Worm (Caenorhabditis elegans) whole organism, young adult: ENCODE results near the gene F26F12.3.
A peak's percentile ranks its signal among the peaks of the same experiment; 100 is the strongest.

Experiments used
- B0261.1 ChIP-seq: sonication (generic microtip); optimal IDR thresholded peaks from 2 replicates; lab custom pipeline; 2016; ENCODE audit warnings: mild to moderate bottlenecking, missing genetic modification characterization, moderate library complexity, missing compliant biosample characterization
- C17E4.6 ChIP-seq: fragments of 200-800 bp; sonication (Bioruptor generic); IDR thresholded peaks from 2 replicates; pipeline ENCODE4 v1.3.6; 2022; ENCODE audit warnings: missing genetic modification reagents, missing genetic modification characterization, missing compliant biosample characterization
- F10E7.11 ChIP-seq: sonication (generic microtip); optimal IDR thresholded peaks from 2 replicates; lab custom pipeline; 2017; ENCODE audit warnings: mild to moderate bottlenecking, missing genetic modification characterization, moderate library complexity, missing compliant biosample characterization
- F33H1.4 ChIP-seq: fragments of 200-800 bp; sonication (Bioruptor generic); IDR thresholded peaks from 2 replicates; pipeline ENCODE4 v1.3.6; 2022; ENCODE audit warnings: missing genetic modification reagents, missing genetic modification characterization, missing compliant biosample characterization
- F49E8.2 ChIP-seq: sonication (generic microtip); optimal IDR thresholded peaks from 3 replicates; lab custom pipeline; 2017; ENCODE audit warnings: missing genetic modification characterization, mild to moderate bottlenecking, missing compliant biosample characterization, antibody characterized with exemption, moderate library complexity; ENCODE audit not compliant: insufficient read depth
- F55B11.4 ChIP-seq: sonication (generic microtip); optimal IDR thresholded peaks from 2 replicates; lab custom pipeline; 2016; ENCODE audit warnings: missing compliant biosample characterization, missing genetic modification characterization, borderline replicate concordance; ENCODE audit not compliant: insufficient read depth
- F57A8.1 ChIP-seq: fragments of 200-800 bp; sonication (Bioruptor generic); optimal IDR thresholded peaks from 2 replicates; lab custom pipeline; 2018; ENCODE audit warnings: mild to moderate bottlenecking, missing genetic modification characterization, moderate library complexity, missing compliant biosample characterization
- K11D2.4 ChIP-seq: fragments of 200-800 bp; sonication (Bioruptor generic); IDR thresholded peaks from 2 replicates; pipeline ENCODE4 v1.3.6; 2022; ENCODE audit warnings: missing genetic modification reagents, missing genetic modification characterization, missing compliant biosample characterization
- K12H6.12 ChIP-seq: fragments of 200-800 bp; sonication (Bioruptor generic); optimal IDR thresholded peaks from 2 replicates; lab custom pipeline; 2018; ENCODE audit warnings: mild to moderate bottlenecking, missing genetic modification characterization, missing compliant biosample characterization
- T26A5.8 ChIP-seq: sonication (generic microtip); optimal IDR thresholded peaks from 2 replicates; lab custom pipeline; 2016; ENCODE audit warnings: missing genetic modification characterization, missing compliant biosample characterization
- ZK185.1 ChIP-seq: sonication (generic microtip); optimal IDR thresholded peaks from 2 replicates; lab custom pipeline; 2016; ENCODE audit warnings: mild to moderate bottlenecking, missing genetic modification characterization, missing compliant biosample characterization; ENCODE audit not compliant: poor library complexity, severe bottlenecking
- aptf-3 ChIP-seq: fragments of 200-800 bp; sonication (Bioruptor generic); IDR thresholded peaks from 2 replicates; pipeline ENCODE4 v1.3.6; 2022; ENCODE audit warnings: missing genetic modification characterization, missing compliant biosample characterization
- ccch-3 ChIP-seq: fragments of 200-800 bp; sonication (Bioruptor generic); optimal IDR thresholded peaks from 2 replicates; lab custom pipeline; 2018; ENCODE audit warnings: mild to moderate bottlenecking, missing genetic modification characterization, missing compliant biosample characterization
- cebp-2 ChIP-seq: fragments of 200-800 bp; sonication (Bioruptor generic); IDR thresholded peaks from 2 replicates; pipeline ENCODE4 v1.3.6; 2022; ENCODE audit warnings: missing genetic modification characterization, missing compliant biosample characterization
- ceh-79 ChIP-seq: sonication (generic microtip); optimal IDR thresholded peaks from 2 replicates; lab custom pipeline; 2017; ENCODE audit warnings: mild to moderate bottlenecking, missing genetic modification characterization, missing compliant biosample characterization
- chd-7 ChIP-seq: sonication (generic microtip); optimal IDR thresholded peaks from 2 replicates; lab custom pipeline; 2016; ENCODE audit warnings: mild to moderate bottlenecking, missing genetic modification characterization, moderate library complexity, missing compliant biosample characterization
- dox-1 ChIP-seq: fragments of 200-800 bp; sonication (Bioruptor generic); IDR thresholded peaks from 2 replicates; pipeline ENCODE4 v1.3.6; 2022; ENCODE audit warnings: missing genetic modification reagents, missing genetic modification characterization, missing compliant biosample characterization
- dpff-1 ChIP-seq: sonication (generic microtip); optimal IDR thresholded peaks from 2 replicates; lab custom pipeline; 2017; ENCODE audit warnings: mild to moderate bottlenecking, missing genetic modification characterization, missing compliant biosample characterization
- efl-1 ChIP-seq: fragments of 150-350 bp; optimal IDR thresholded peaks from 2 replicates; lab custom pipeline; 2014; ENCODE audit warnings: missing biosample characterization, missing genetic modification reagents, missing genetic modification characterization
- egrh-3 ChIP-seq: fragments of 200-800 bp; sonication (Bioruptor generic); IDR thresholded peaks from 2 replicates; pipeline ENCODE4 v1.3.6; 2022; ENCODE audit warnings: missing genetic modification reagents, missing genetic modification characterization, missing compliant biosample characterization
- him-1 ChIP-seq: sonication (generic microtip); optimal IDR thresholded peaks from 2 replicates; lab custom pipeline; 2016; ENCODE audit warnings: missing genotype, missing genetic modification reagents, missing genetic modification characterization, missing compliant biosample characterization
- hmg-1.2 ChIP-seq: fragments of 200-800 bp; sonication (Bioruptor generic); IDR thresholded peaks from 2 replicates; pipeline ENCODE4 v1.3.6; 2022; ENCODE audit warnings: missing genetic modification reagents, missing genetic modification characterization, missing compliant biosample characterization
- hrde-1 ChIP-seq: sonication (generic microtip); optimal IDR thresholded peaks from 2 replicates; lab custom pipeline; 2016; ENCODE audit warnings: missing genetic modification characterization, mild to moderate bottlenecking, missing compliant biosample characterization, moderate library complexity, missing genotype, missing genetic modification reagents, borderline replicate concordance
- lag-1 ChIP-seq: fragments of 200-800 bp; sonication (Bioruptor generic); IDR thresholded peaks from 2 replicates; pipeline ENCODE4 v1.3.6; 2022; ENCODE audit warnings: missing genetic modification reagents, missing genetic modification characterization, missing compliant biosample characterization
- let-607 ChIP-seq, 2 experiments: fragments of 200-800 bp in 1 of 2; sonication (Bioruptor generic) in 1 of 2; sonication (generic microtip) in 1 of 2; optimal IDR thresholded peaks; 2 replicates each; lab custom pipeline; 2016 to 2018; ENCODE audit warnings: mild to moderate bottlenecking in 2 of 2, missing compliant biosample characterization in 2 of 2, missing genetic modification characterization in 2 of 2, moderate library complexity in 2 of 2, missing genotype in 1 of 2
- lin-40 ChIP-seq: sonication (generic microtip); optimal IDR thresholded peaks from 2 replicates; lab custom pipeline; 2016; ENCODE audit warnings: missing genetic modification characterization, mild to moderate bottlenecking, missing compliant biosample characterization, missing genotype, missing genetic modification reagents
- lin-54 ChIP-seq: fragments of 200-800 bp; sonication (Bioruptor generic); optimal IDR thresholded peaks from 2 replicates; lab custom pipeline; 2018; ENCODE audit warnings: mild to moderate bottlenecking, missing genetic modification characterization, missing compliant biosample characterization
- lir-1 ChIP-seq: fragments of 200-800 bp; sonication (Bioruptor generic); conservative IDR thresholded peaks from 2 replicates; pipeline ENCODE4 v1.3.6; 2022; ENCODE audit warnings: missing genetic modification reagents, missing genetic modification characterization, missing compliant biosample characterization
- lsy-27 ChIP-seq: sonication (generic microtip); optimal IDR thresholded peaks from 2 replicates; lab custom pipeline; 2017; ENCODE audit warnings: missing genetic modification characterization, mild to moderate bottlenecking, missing compliant biosample characterization, antibody characterized with exemption, missing genotype, borderline replicate concordance; ENCODE audit not compliant: insufficient read depth
- mcd-1 ChIP-seq: fragments of 200-800 bp; sonication (Bioruptor generic); IDR thresholded peaks from 2 replicates; pipeline ENCODE4 v1.3.6; 2022; ENCODE audit warnings: missing genetic modification reagents, missing genetic modification characterization, missing compliant biosample characterization
- mel-28 ChIP-seq: sonication (generic microtip); optimal IDR thresholded peaks from 2 replicates; lab custom pipeline; 2016; ENCODE audit warnings: borderline replicate concordance, mild to moderate bottlenecking, missing genetic modification characterization, missing compliant biosample characterization
- mes-4 ChIP-seq: sonication (generic microtip); optimal IDR thresholded peaks from 2 replicates; lab custom pipeline; 2016; ENCODE audit warnings: missing genotype, missing genetic modification characterization, missing compliant biosample characterization
- rec-8 ChIP-seq, 2 experiments: sonication (generic microtip); optimal IDR thresholded peaks; 2 replicates each; lab custom pipeline; 2016; ENCODE audit warnings: mild to moderate bottlenecking in 2 of 2, missing genetic modification characterization in 2 of 2, missing genetic modification reagents in 2 of 2, missing genotype in 2 of 2, missing biosample characterization in 1 of 2, missing compliant biosample characterization in 1 of 2, moderate library complexity in 1 of 2
- rpc-1 ChIP-seq, 2 experiments: fragments of 150-350 bp in 1 of 2; sonication (generic microtip) in 1 of 2; optimal IDR thresholded peaks; 2 replicates each; lab custom pipeline; 2014 to 2018; ENCODE audit warnings: missing biosample characterization in 1 of 2, missing genetic modification characterization in 1 of 2, missing genetic modification reagents in 1 of 2, missing genotype in 1 of 2
- snpc-1.1 ChIP-seq: sonication (generic microtip); optimal IDR thresholded peaks from 2 replicates; lab custom pipeline; 2017; ENCODE audit warnings: missing genetic modification characterization, mild to moderate bottlenecking, missing compliant biosample characterization, antibody characterized with exemption, moderate library complexity, missing genotype, missing genetic modification reagents; ENCODE audit not compliant: insufficient read depth
- snpc-3.4 ChIP-seq: sonication (generic microtip); optimal IDR thresholded peaks from 2 replicates; lab custom pipeline; 2017; ENCODE audit warnings: missing genetic modification characterization, mild to moderate bottlenecking, missing compliant biosample characterization, antibody characterized with exemption, moderate library complexity, missing genotype, missing genetic modification reagents
- snpc-4 ChIP-seq, 5 experiments: fragments of 150-350 bp in 1 of 5; sonication (generic microtip) in 4 of 5; optimal IDR thresholded peaks; 2 replicates each; lab custom pipeline; 2014 to 2018; ENCODE audit warnings: missing genetic modification characterization in 5 of 5, missing biosample characterization in 3 of 5, antibody characterized with exemption in 2 of 5, mild to moderate bottlenecking in 2 of 5, missing compliant biosample characterization in 2 of 5, missing genotype in 2 of 5, moderate library complexity in 2 of 5, missing genetic modification reagents in 1 of 5
- zfh-2 ChIP-seq: fragments of 200-800 bp; sonication (Bioruptor generic); conservative IDR thresholded peaks from 2 replicates; pipeline ENCODE4 v1.3.6; 2022; ENCODE audit warnings: missing genetic modification reagents, missing genetic modification characterization, missing compliant biosample characterization
- zim-3 ChIP-seq: sonication (generic microtip); optimal IDR thresholded peaks from 2 replicates; lab custom pipeline; 2017; ENCODE audit warnings: mild to moderate bottlenecking, missing genetic modification characterization, moderate library complexity, missing compliant biosample characterization
- ztf-18 ChIP-seq: sonication (generic microtip); optimal IDR thresholded peaks from 2 replicates; lab custom pipeline; 2016; ENCODE audit warnings: missing genotype, mild to moderate bottlenecking, missing genetic modification characterization, missing compliant biosample characterization
- ztf-26 ChIP-seq: sonication (generic microtip); optimal IDR thresholded peaks from 2 replicates; lab custom pipeline; 2017; ENCODE audit warnings: missing genetic modification characterization, missing compliant biosample characterization

The F26F12.3 gene

ce11 chrV:5846729-5847128 is 1.2 kb upstream of the F26F12.3 start:
- TF ChIP-seq F55B11.4 (tag; lab: Kevin White, UChicago) (no peak), C17E4.6 (GFP tag; lab: Robert Waterston, UW) (no peak), lin-40 (no peak), mel-28 (no peak), dox-1 (GFP tag; lab: Robert Waterston, UW) (0 out of 2 replicates have a peak, but pooled peaks have one; percentile 29), hmg-1.2 (GFP tag; lab: Robert Waterston, UW) (peak; percentile 19; the same call in 1 of the 2 replicates), mes-4 (tag; lab: Kevin White, UChicago) (no peak)

- TF ChIP-seq lag-1 (GFP tag; lab: Robert Waterston, UW) = no peak
- TF ChIP-seq ccch-3 (GFP tag; lab: Kevin White, UChicago) = no peak
- TF ChIP-seq F49E8.2 (tag; lab: Kevin White, UChicago) = no peak
- TF ChIP-seq cebp-2 (GFP tag; lab: Robert Waterston, UW) = no peak
- TF ChIP-seq mcd-1 (GFP tag; lab: Robert Waterston, UW) = no peak
- TF ChIP-seq egrh-3 (GFP tag; lab: Robert Waterston, UW) = 0 out of 2 replicates have a peak, but pooled peaks have one; percentile 19
- no peak for TF ChIP-seq F10E7.11
- TF ChIP-seq B0261.1 (tag; lab: Kevin White, UChicago) = no peak
- TF ChIP-seq efl-1 (GFP tag; lab: Kevin White, UChicago) = no peak
- 0 out of 2 replicates have a peak, but pooled peaks have one; percentile 17 for TF ChIP-seq K11D2.4 (GFP tag; lab: Robert Waterston, UW)
Observed at ce11 chrV:5845162-5845561, 357 bp downstream of the F26F12.3 start.

- TF ChIP-seq hrde-1 (tag; lab: Kevin White, UChicago) (no peak), aptf-3 (GFP tag; lab: Robert Waterston, UW) (no peak), lin-54 (GFP tag; lab: Kevin White, UChicago) (no peak), B0261.1 (tag; lab: Kevin White, UChicago) (no peak), let-607 (tag; optimal IDR thresholded peaks at IDR 0.05; lab: Kevin White, UChicago) (peak in 1 of 2 experiments; percentile 15), snpc-3.4 (tag; lab: Kevin White, UChicago) (no peak), K11D2.4 (GFP tag; lab: Robert Waterston, UW) (peak; percentile 82), ZK185.1 (no peak), ztf-18 (tag; lab: Kevin White, UChicago) (no peak), rpc-1 (optimal IDR thresholded peaks at IDR 0.05; lab: Kevin White, UChicago) (no peak), rpc-1 (tag; optimal IDR thresholded peaks at IDR 0.05; lab: Kevin White, UChicago) (no peak), dpff-1 (tag; lab: Kevin White, UChicago) (peak; percentile 12), zim-3 (tag; lab: Kevin White, UChicago) (no peak), chd-7 (tag; lab: Kevin White, UChicago) (peak; percentile 51), K12H6.12 (tag; lab: Kevin White, UChicago) (peak; percentile 17), lsy-27 (tag; lab: Kevin White, UChicago) (no peak), mes-4 (tag; lab: Kevin White, UChicago) (no peak), mcd-1 (GFP tag; lab: Robert Waterston, UW) (no peak), lag-1 (GFP tag; lab: Robert Waterston, UW) (no peak), F33H1.4 (no peak), snpc-4 (GFP tag; optimal IDR thresholded peaks at IDR 0.05; lab: Kevin White, UChicago) (no peak), snpc-4 (tag; optimal IDR thresholded peaks at IDR 0.05; lab: Kevin White, UChicago) (peak in 2 of 4 experiments; percentile 26 to 47), rec-8 (tag; optimal IDR thresholded peaks at IDR 0.05; lab: Kevin White, UChicago) (no peak), snpc-1.1 (tag; lab: Kevin White, UChicago) (no peak), zfh-2 (GFP tag; lab: Robert Waterston, UW) (no peak), lir-1 (GFP tag; lab: Robert Waterston, UW) (0 out of 2 replicates have a peak, but pooled peaks have one; percentile 23), him-1 (tag; lab: Kevin White, UChicago) (no peak), F57A8.1 (GFP tag; lab: Kevin White, UChicago) (no peak), C17E4.6 (GFP tag; lab: Robert Waterston, UW) (no peak), efl-1 (GFP tag; lab: Kevin White, UChicago) (no peak), ztf-26 (tag; lab: Kevin White, UChicago) (peak; percentile 42), T26A5.8 (no peak), ceh-79 (tag; lab: Kevin White, UChicago) (no peak)
Observed at ce11 chrV:5844349-5844760, 1.2 kb downstream of the F26F12.3 start.
